Comparison of ENCODE assay signal across 1 worm cellular context in genomic region chrII:14856922-14857321, ce11.
A peak's percentile ranks its signal among the peaks of the same experiment; 100 is the strongest.
TF ChIP-seq lines count a peak whose summit lies in the region.

Gene rbm-28 (plus strand): TSS chrII:14857259.

TF ChIP-seq in whole organism, late embryonic, 69 proteins besides CTCF, POLR2A, EP300 and RAD21 (continued from another document):
- TF ChIP-seq ceh-2 (tag; optimal IDR thresholded peaks at IDR 0.05; lab: Kevin White, UChicago) (peak; percentile 49), ceh-34 (tag; optimal IDR thresholded peaks at IDR 0.05; lab: Kevin White, UChicago) (no peak), ama-1 (optimal IDR thresholded peaks at IDR 0.05; lab: Kevin White, UChicago) (no peak), ttx-3 (tag; optimal IDR thresholded peaks at IDR 0.05; lab: Kevin White, UChicago) (no peak), unc-3 (GFP tag; conservative IDR thresholded peaks at IDR 0.05; lab: Robert Waterston, UW) (0 out of 2 replicates have a peak, but pooled peaks have one; percentile 14), unc-3 (tag; optimal IDR thresholded peaks at IDR 0.05; lab: Kevin White, UChicago) (no peak), ceh-22 (tag; optimal IDR thresholded peaks at IDR 0.05; lab: Kevin White, UChicago) (no peak), T23F11.4 (GFP tag; optimal IDR thresholded peaks at IDR 0.05; lab: Kevin White, UChicago) (no peak), pat-9 (tag; optimal IDR thresholded peaks at IDR 0.05; lab: Kevin White, UChicago) (no peak), ref-2 (tag; optimal IDR thresholded peaks at IDR 0.05; lab: Kevin White, UChicago) (peak; percentile 19), C08G9.2 (tag; optimal IDR thresholded peaks at IDR 0.05; lab: Kevin White, UChicago) (peak; percentile 37), madf-2 (tag; optimal IDR thresholded peaks at IDR 0.05; lab: Kevin White, UChicago) (no peak), ceh-6 (GFP tag; optimal IDR thresholded peaks at IDR 0.05; lab: Kevin White, UChicago) (no peak), fkh-10 (GFP tag; optimal IDR thresholded peaks at IDR 0.05; lab: Kevin White, UChicago) (no peak), mec-3 (tag; optimal IDR thresholded peaks at IDR 0.05; lab: Kevin White, UChicago; ENCODE audit: borderline replicate concordance) (no peak), unc-42 (tag; optimal IDR thresholded peaks at IDR 0.05; lab: Kevin White, UChicago) (no peak), ceh-9 (tag; optimal IDR thresholded peaks at IDR 0.05; lab: Kevin White, UChicago) (no peak), K02D7.2 (tag; optimal IDR thresholded peaks at IDR 0.05; lab: Kevin White, UChicago) (no peak), ceh-18 (tag; optimal IDR thresholded peaks at IDR 0.05; lab: Kevin White, UChicago) (no peak), fkh-6 (tag; optimal IDR thresholded peaks at IDR 0.05; lab: Kevin White, UChicago) (no peak), ceh-31 (tag; optimal IDR thresholded peaks at IDR 0.05; lab: Kevin White, UChicago) (peak; percentile 61), elt-4 (tag; optimal IDR thresholded peaks at IDR 0.05; lab: Kevin White, UChicago) (no peak), hlh-15 (tag; optimal IDR thresholded peaks at IDR 0.05; lab: Kevin White, UChicago) (no peak), odd-2 (tag; optimal IDR thresholded peaks at IDR 0.05; lab: Kevin White, UChicago) (no peak), C38D4.7 (GFP tag; optimal IDR thresholded peaks at IDR 0.05; lab: Kevin White, UChicago) (no peak), nfya-1 (tag; optimal IDR thresholded peaks at IDR 0.05; lab: Kevin White, UChicago) (no peak), syd-9 (tag; optimal IDR thresholded peaks at IDR 0.05; lab: Kevin White, UChicago) (no peak), ceh-24 (tag; optimal IDR thresholded peaks at IDR 0.05; lab: Kevin White, UChicago) (no peak), nhr-232 (tag; optimal IDR thresholded peaks at IDR 0.05; lab: Kevin White, UChicago) (no peak), sox-2 (GFP tag; IDR thresholded peaks at IDR 0.05; lab: Robert Waterston, UW) (no peak), pag-3 (tag; optimal IDR thresholded peaks at IDR 0.05; lab: Kevin White, UChicago; ENCODE audit: borderline replicate concordance) (no peak), nhr-11 (tag; optimal IDR thresholded peaks at IDR 0.05; lab: Kevin White, UChicago) (no peak), unc-55 (GFP tag; optimal IDR thresholded peaks at IDR 0.05; lab: Kevin White, UChicago) (no peak)
